Fruit fly (Drosophila melanogaster): ENCODE results near the gene snf.

Gene snf

DNA sequence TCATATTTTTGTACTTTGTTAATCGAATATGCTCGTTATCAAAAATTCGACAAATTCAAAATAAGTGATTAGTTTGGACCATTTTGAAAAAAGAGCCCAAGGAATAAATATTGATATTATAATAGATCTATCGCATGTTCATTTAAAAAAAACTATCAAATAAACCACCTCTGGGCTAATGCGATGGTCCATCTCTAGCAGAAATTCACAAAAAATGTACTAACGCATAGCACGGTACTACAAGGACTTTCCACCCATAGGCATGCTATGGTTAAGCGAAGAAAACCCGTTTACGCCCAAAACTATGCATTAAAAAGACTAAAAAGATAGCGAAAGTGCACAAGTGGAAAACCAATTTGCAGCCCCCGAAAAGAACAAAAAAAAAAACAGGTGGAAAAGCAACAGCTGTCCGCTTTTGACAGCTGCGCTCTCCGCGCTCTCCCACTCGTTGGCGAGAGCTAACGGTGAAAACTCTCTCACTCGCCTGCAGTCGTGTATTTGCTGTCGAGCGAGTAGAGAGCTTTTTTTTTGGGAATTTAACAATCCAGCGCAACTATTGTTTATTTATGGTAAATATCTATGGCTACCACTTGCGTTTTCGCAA is 23.3 kb downstream of the snf start, which contains the start of gene CanB (continued):
- TF ChIP-seq CG30431 (GFP tag; optimal IDR thresholded peaks at IDR 0.05) (no peak), CG4404 (GFP tag; IDR thresholded peaks at IDR 0.05) (no peak), CG3163 (GFP tag; optimal IDR thresholded peaks at IDR 0.05) (peak; percentile 2), onecut (GFP tag; IDR thresholded peaks at IDR 0.05) (no peak), CG1233 (GFP tag; optimal IDR thresholded peaks at IDR 0.05) (no peak), Gsc (GFP tag; IDR thresholded peaks at IDR 0.05) (no peak), unc-4 (GFP tag; IDR thresholded peaks at IDR 0.05; ENCODE audit: partially characterized antibody) (peak; percentile 66), HmgD (GFP tag; optimal IDR thresholded peaks at IDR 0.05) (no peak), CG4282 (GFP tag; optimal IDR thresholded peaks at IDR 0.05) (no peak), Camta (GFP tag; optimal IDR thresholded peaks at IDR 0.05) (no peak), CG8359 (GFP tag; optimal IDR thresholded peaks at IDR 0.05; ENCODE audit: borderline replicate concordance) (no peak), Awh (GFP tag; IDR thresholded peaks at IDR 0.05) (no peak), D (optimal IDR thresholded peaks at IDR 0.05) (no peak), D (GFP tag; optimal IDR thresholded peaks at IDR 0.05) (no peak), Gug (GFP tag; IDR thresholded peaks at IDR 0.05) (no peak), Fer2 (tag; optimal IDR thresholded peaks at IDR 0.05) (no peak), PHDP (tag; optimal IDR thresholded peaks at IDR 0.05) (no peak), CG9609 (GFP tag; optimal IDR thresholded peaks at IDR 0.05) (no peak), Atf-2 (GFP tag; optimal IDR thresholded peaks at IDR 0.05) (no peak), CG11085 (GFP tag; IDR thresholded peaks at IDR 0.05) (no peak), org-1 (GFP tag; optimal IDR thresholded peaks at IDR 0.05) (no peak), gsb (GFP tag; IDR thresholded peaks at IDR 0.05) (no peak), Jarid2 (GFP tag; optimal IDR thresholded peaks at IDR 0.05) (no peak), amos (GFP tag; IDR thresholded peaks at IDR 0.05; ENCODE audit: partially characterized antibody) (peak; percentile 73), nerfin-1 (tag; optimal IDR thresholded peaks at IDR 0.05) (peak; percentile 39), chif (GFP tag; optimal IDR thresholded peaks at IDR 0.05) (peak in 1 of 2 experiments; percentile 2), CG8924 (tag; optimal IDR thresholded peaks at IDR 0.05) (no peak), trh (GFP tag; optimal IDR thresholded peaks at IDR 0.05) (no peak), Pdp1 (GFP tag; optimal IDR thresholded peaks at IDR 0.05) (no peak), CG17385 (GFP tag; optimal IDR thresholded peaks at IDR 0.05) (no peak), CG5953 (GFP tag; IDR thresholded peaks at IDR 0.05) (no peak), fd64A (GFP tag; optimal IDR thresholded peaks at IDR 0.05) (no peak), CG14667 (GFP tag; IDR thresholded peaks at IDR 0.05) (no peak), CkIIα-i1 (GFP tag; IDR thresholded peaks at IDR 0.05) (no peak), zen2 (GFP tag; IDR thresholded peaks at IDR 0.05; ENCODE audit: partially characterized antibody) (peak; percentile 24; the same call in 1 of the 3 replicates), CG6272 (GFP tag; IDR thresholded peaks at IDR 0.05) (no peak), Doc2 (GFP tag; IDR thresholded peaks at IDR 0.05) (no peak), br (optimal IDR thresholded peaks at IDR 0.05) (no peak), dmrt99B (tag; optimal IDR thresholded peaks at IDR 0.05) (no peak), CG6765 (GFP tag; optimal IDR thresholded peaks at IDR 0.05) (no peak), Lpt (GFP tag; optimal IDR thresholded peaks at IDR 0.05) (no peak), Opbp (GFP tag; IDR thresholded peaks at IDR 0.05; ENCODE audit: partially characterized antibody) (peak; percentile 53; the same call in 2 of the 3 replicates), HmgZ (tag; optimal IDR thresholded peaks at IDR 0.05) (no peak), vvl (GFP tag; IDR thresholded peaks at IDR 0.05) (0 out of 2 replicates have a peak, but pooled peaks have one; percentile 31), CG1647 (GFP tag; optimal IDR thresholded peaks at IDR 0.05) (no peak), Usf (GFP tag; optimal IDR thresholded peaks at IDR 0.05) (no peak), chm (GFP tag; IDR thresholded peaks at IDR 0.05) (no peak), CG1529 (GFP tag; optimal IDR thresholded peaks at IDR 0.05) (no peak), ATbp (GFP tag; optimal IDR thresholded peaks at IDR 0.05) (no peak), Ravus (GFP tag; IDR thresholded peaks at IDR 0.05) (no peak), Hmr (GFP tag; optimal IDR thresholded peaks at IDR 0.05) (peak; percentile 30), CG7271 (tag; optimal IDR thresholded peaks at IDR 0.05) (no peak)

All from whole organism, embryonic.